Comparison of ENCODE assay signal across 2 fruit fly cellular contexts in the genomic region with DNA sequence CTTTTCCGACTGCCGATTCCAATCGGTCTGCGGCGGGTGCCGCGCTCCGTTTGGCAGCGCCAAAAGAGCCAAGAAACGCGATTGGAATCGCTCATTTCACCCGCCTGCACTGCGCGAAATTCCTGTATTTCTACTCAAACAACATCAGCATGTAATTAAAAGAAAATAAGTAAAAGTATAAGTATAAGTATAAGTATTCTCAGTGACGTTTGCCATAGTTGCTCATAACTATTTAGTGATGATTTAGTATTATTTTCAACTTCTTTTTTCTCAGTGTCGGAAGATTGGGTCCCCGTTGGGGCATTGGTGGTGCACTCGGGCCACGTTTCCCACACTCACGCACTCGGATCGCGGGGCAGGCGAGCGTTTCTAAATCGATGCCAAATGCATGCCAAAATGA.
TF ChIP-seq lines count a peak whose summit lies in the region.

No protein-coding gene starts in this region.

TF ChIP-seq in whole organism, prepupa, 60 proteins besides CTCF, POLR2A, EP300 and RAD21 (continued from another document):
- TF ChIP-seq CG34406 (GFP tag; optimal IDR thresholded peaks at IDR 0.05; lab: Kevin White, UChicago) (peak; percentile 42), Met (GFP tag; optimal IDR thresholded peaks at IDR 0.05; lab: Kevin White, UChicago) (peak; percentile 51), CG10631 (GFP tag; optimal IDR thresholded peaks at IDR 0.05; lab: Kevin White, UChicago) (peak; percentile 67), CG32006 (GFP tag; optimal IDR thresholded peaks at IDR 0.05; lab: Kevin White, UChicago) (peak; percentile 84), vri (GFP tag; optimal IDR thresholded peaks at IDR 0.05; lab: Kevin White, UChicago) (no peak), CG4318 (GFP tag; optimal IDR thresholded peaks at IDR 0.05; lab: Kevin White, UChicago) (peak; percentile 81), topi (GFP tag; optimal IDR thresholded peaks at IDR 0.05; lab: Kevin White, UChicago) (peak; percentile 47), Eip93F (GFP tag; optimal IDR thresholded peaks at IDR 0.05; lab: Kevin White, UChicago) (no peak), cyc (GFP tag; optimal IDR thresholded peaks at IDR 0.05; lab: Kevin White, UChicago) (peak; percentile 49), CG10669 (GFP tag; optimal IDR thresholded peaks at IDR 0.05; lab: Kevin White, UChicago) (peak; percentile 55), acj6 (GFP tag; optimal IDR thresholded peaks at IDR 0.05; lab: Kevin White, UChicago) (peak; percentile 61), Ets21C (GFP tag; optimal IDR thresholded peaks at IDR 0.05; lab: Kevin White, UChicago) (no peak), CG15336 (GFP tag; IDR thresholded peaks at IDR 0.05; lab: Robert Waterston, UW) (peak; percentile 92), CG1621 (tag; optimal IDR thresholded peaks at IDR 0.05; lab: Kevin White, UChicago) (peak; percentile 56), CG8632 (GFP tag; optimal IDR thresholded peaks at IDR 0.05; lab: Kevin White, UChicago) (peak; percentile 41), pdm3 (GFP tag; optimal IDR thresholded peaks at IDR 0.05; lab: Kevin White, UChicago) (peak; percentile 64), dac (GFP tag; optimal IDR thresholded peaks at IDR 0.05; lab: Kevin White, UChicago) (peak; percentile 72), Sox14 (GFP tag; optimal IDR thresholded peaks at IDR 0.05; lab: Kevin White, UChicago) (peak; percentile 63), ss (GFP tag; optimal IDR thresholded peaks at IDR 0.05; lab: Kevin White, UChicago) (peak; percentile 17 to 53), lz (GFP tag; optimal IDR thresholded peaks at IDR 0.05; lab: Kevin White, UChicago) (peak; percentile 51), esn (GFP tag; optimal IDR thresholded peaks at IDR 0.05; lab: Kevin White, UChicago) (peak; percentile 53), Eip75B (GFP tag; optimal IDR thresholded peaks at IDR 0.05; lab: Kevin White, UChicago) (peak; percentile 65), Hr38 (GFP tag; optimal IDR thresholded peaks at IDR 0.05; lab: Kevin White, UChicago) (no peak), CG31627 (GFP tag; optimal IDR thresholded peaks at IDR 0.05; lab: Kevin White, UChicago) (peak; percentile 30), CG6276 (GFP tag; optimal IDR thresholded peaks at IDR 0.05; lab: Kevin White, UChicago) (peak; percentile 84), CG7368 (GFP tag; optimal IDR thresholded peaks at IDR 0.05; lab: Kevin White, UChicago) (no peak), net (GFP tag; optimal IDR thresholded peaks at IDR 0.05; lab: Kevin White, UChicago) (peak; percentile 71), Gug (GFP tag; IDR thresholded peaks at IDR 0.05; lab: Robert Waterston, UW) (peak; percentile 85), dsx (GFP tag; optimal IDR thresholded peaks at IDR 0.05; lab: Kevin White, UChicago; ENCODE audit: poor library complexity, severe bottlenecking) (peak; percentile 58), achi (GFP tag; optimal IDR thresholded peaks at IDR 0.05; lab: Kevin White, UChicago) (peak; percentile 63), svp (GFP tag; lab: Kevin White, UChicago) (peak; percentile 79), Sox102F (GFP tag; optimal IDR thresholded peaks at IDR 0.05; lab: Kevin White, UChicago) (peak; percentile 44), fkh (GFP tag; optimal IDR thresholded peaks at IDR 0.05; lab: Kevin White, UChicago) (no peak), Smox (GFP tag; optimal IDR thresholded peaks at IDR 0.05; lab: Kevin White, UChicago) (peak; percentile 20), Hr4 (GFP tag; optimal IDR thresholded peaks at IDR 0.05; lab: Kevin White, UChicago) (peak; percentile 84), fd85E (GFP tag; optimal IDR thresholded peaks at IDR 0.05; lab: Kevin White, UChicago) (no peak)

TF ChIP-seq in whole organism, wandering third instar larva, 38 proteins besides CTCF, POLR2A, EP300 and RAD21 (continued from another document):
- TF ChIP-seq Myc (optimal IDR thresholded peaks at IDR 0.05; lab: Kevin White, UChicago) (no peak), sage (GFP tag; optimal IDR thresholded peaks at IDR 0.05; lab: Kevin White, UChicago) (no peak), Hr78 (GFP tag; optimal IDR thresholded peaks at IDR 0.05; lab: Kevin White, UChicago) (no peak), dmrt93B (GFP tag; optimal IDR thresholded peaks at IDR 0.05; lab: Kevin White, UChicago) (no peak), CrebA (GFP tag; optimal IDR thresholded peaks at IDR 0.05; lab: Kevin White, UChicago; ENCODE audit: borderline replicate concordance) (no peak), woc (GFP tag; optimal IDR thresholded peaks at IDR 0.05; lab: Kevin White, UChicago) (peak; percentile 11)
